Worm (Caenorhabditis elegans) whole organism, L2 larva: ENCODE measurements around the gene sre-4.

ENCODE experiments used
- C34F6.9 ChIP-seq: fragments of 150-350 bp; optimal IDR thresholded peaks from 2 replicates; lab custom pipeline; 2014; ENCODE audit warnings: missing biosample characterization, missing genetic modification characterization
- F13H6.1 ChIP-seq: sonication (generic microtip); optimal IDR thresholded peaks from 2 replicates; lab custom pipeline; 2016; ENCODE audit warnings: missing genetic modification characterization, missing compliant biosample characterization
- R02D3.7 ChIP-seq: fragments of 150-350 bp; optimal IDR thresholded peaks from 2 replicates; lab custom pipeline; 2014; ENCODE audit warnings: missing biosample characterization, missing genetic modification characterization
- Y55F3AM.14 ChIP-seq: fragments of 200-800 bp; sonication (Bioruptor generic); optimal IDR thresholded peaks from 2 replicates; lab custom pipeline; 2018; ENCODE audit warnings: mild to moderate bottlenecking, missing genetic modification characterization, missing compliant biosample characterization
- ZK546.5 ChIP-seq: sonication (generic microtip); optimal IDR thresholded peaks from 2 replicates; lab custom pipeline; 2017; ENCODE audit warnings: missing biosample characterization, missing genetic modification characterization
- aly-2 ChIP-seq: fragments of 150-350 bp; optimal IDR thresholded peaks from 2 replicates; lab custom pipeline; 2014; ENCODE audit warnings: missing biosample characterization, missing genetic modification characterization
- blmp-1 ChIP-seq: sonication (generic microtip); optimal IDR thresholded peaks from 2 replicates; lab custom pipeline; 2017; ENCODE audit warnings: missing genetic modification characterization, mild to moderate bottlenecking, missing compliant biosample characterization, antibody characterized with exemption, moderate library complexity; ENCODE audit not compliant: insufficient read depth
- ceh-16 ChIP-seq: fragments of 150-350 bp; optimal IDR thresholded peaks from 2 replicates; lab custom pipeline; 2014; ENCODE audit warnings: missing biosample characterization, missing genetic modification characterization
- ceh-82 ChIP-seq: fragments of 150-350 bp; optimal IDR thresholded peaks from 2 replicates; lab custom pipeline; 2014; ENCODE audit warnings: missing biosample characterization, missing genetic modification characterization
- crh-2 ChIP-seq: sonication (generic microtip); optimal IDR thresholded peaks from 2 replicates; lab custom pipeline; 2017; ENCODE audit warnings: missing biosample characterization, missing genetic modification characterization
- dmd-4 ChIP-seq: sonication (generic microtip); optimal IDR thresholded peaks from 2 replicates; lab custom pipeline; 2017; ENCODE audit warnings: missing biosample characterization, missing genetic modification characterization
- egl-27 ChIP-seq: sonication (generic microtip); optimal IDR thresholded peaks from 3 replicates; lab custom pipeline; 2017; ENCODE audit warnings: missing biosample characterization, missing genetic modification reagents, missing genetic modification characterization
- elt-1 ChIP-seq: fragments of 150-350 bp; optimal IDR thresholded peaks from 2 replicates; lab custom pipeline; 2014; ENCODE audit warnings: missing biosample characterization, missing genetic modification characterization
- elt-3 ChIP-seq: sonication (generic microtip); optimal IDR thresholded peaks from 2 replicates; lab custom pipeline; 2017; ENCODE audit warnings: missing biosample characterization, missing genetic modification characterization
- fos-1 ChIP-seq: fragments of 150-350 bp; optimal IDR thresholded peaks from 2 replicates; lab custom pipeline; 2014; ENCODE audit warnings: missing biosample characterization, missing genetic modification characterization
- gmeb-1 ChIP-seq: fragments of 150-350 bp; optimal IDR thresholded peaks from 2 replicates; lab custom pipeline; 2014; ENCODE audit warnings: missing biosample characterization, missing genetic modification characterization
- lin-13 ChIP-seq: fragments of 150-350 bp; optimal IDR thresholded peaks from 2 replicates; lab custom pipeline; 2014; ENCODE audit warnings: missing biosample characterization, missing genetic modification reagents, missing genetic modification characterization
- lin-39 ChIP-seq: fragments of 150-350 bp; optimal IDR thresholded peaks from 2 replicates; lab custom pipeline; 2014; ENCODE audit warnings: missing biosample characterization, missing genetic modification reagents, missing genetic modification characterization
- lsy-2 ChIP-seq, 2 experiments: fragments of 150-350 bp in 1 of 2; sonication (generic microtip) in 1 of 2; optimal IDR thresholded peaks; 2 replicates each; lab custom pipeline; 2014 to 2017; ENCODE audit warnings: missing biosample characterization in 2 of 2, missing genetic modification characterization in 2 of 2
- mab-5 ChIP-seq: fragments of 150-350 bp; optimal IDR thresholded peaks from 2 replicates; lab custom pipeline; 2014; ENCODE audit warnings: missing biosample characterization, missing genetic modification characterization
- mdl-1 ChIP-seq, 2 experiments: fragments of 150-350 bp in 1 of 2; sonication (generic microtip) in 1 of 2; optimal IDR thresholded peaks; 2 replicates each; lab custom pipeline; 2017; ENCODE audit warnings: missing biosample characterization in 2 of 2, missing genetic modification characterization in 2 of 2
- nhr-10 ChIP-seq: sonication (generic microtip); optimal IDR thresholded peaks from 2 replicates; lab custom pipeline; 2017; ENCODE audit warnings: missing biosample characterization, missing genetic modification characterization
- nhr-11 ChIP-seq: fragments of 150-350 bp; optimal IDR thresholded peaks from 2 replicates; lab custom pipeline; 2014; ENCODE audit warnings: missing biosample characterization, missing genetic modification characterization
- nhr-12 ChIP-seq: fragments of 150-350 bp; optimal IDR thresholded peaks from 2 replicates; lab custom pipeline; 2014; ENCODE audit warnings: missing biosample characterization, missing genetic modification characterization
- nhr-129 ChIP-seq: fragments of 150-350 bp; optimal IDR thresholded peaks from 2 replicates; lab custom pipeline; 2014; ENCODE audit warnings: missing biosample characterization, missing genetic modification characterization
- nhr-21 ChIP-seq: fragments of 150-350 bp; optimal IDR thresholded peaks from 2 replicates; lab custom pipeline; 2014; ENCODE audit warnings: missing biosample characterization, missing genetic modification characterization
- nhr-23 ChIP-seq: fragments of 150-350 bp; optimal IDR thresholded peaks from 2 replicates; lab custom pipeline; 2014; ENCODE audit warnings: missing biosample characterization, missing genetic modification reagents, missing genetic modification characterization
- nhr-237 ChIP-seq: fragments of 150-350 bp; optimal IDR thresholded peaks from 2 replicates; lab custom pipeline; 2014; ENCODE audit warnings: missing biosample characterization, missing genetic modification characterization
- nhr-25 ChIP-seq: fragments of 150-350 bp; sonication (generic microtip); optimal IDR thresholded peaks from 3 replicates; lab custom pipeline; 2014; ENCODE audit warnings: missing biosample characterization, missing genetic modification characterization
- nhr-6 ChIP-seq: fragments of 150-350 bp; optimal IDR thresholded peaks from 2 replicates; lab custom pipeline; 2014; ENCODE audit warnings: missing biosample characterization, missing genetic modification characterization
- nhr-77 ChIP-seq: fragments of 150-350 bp; optimal IDR thresholded peaks from 2 replicates; lab custom pipeline; 2014; ENCODE audit warnings: missing biosample characterization, missing genetic modification characterization
- peb-1 ChIP-seq: fragments of 150-350 bp; optimal IDR thresholded peaks from 2 replicates; lab custom pipeline; 2014; ENCODE audit warnings: missing biosample characterization, missing genetic modification characterization
- sma-3 ChIP-seq: sonication (generic microtip); optimal IDR thresholded peaks from 2 replicates; lab custom pipeline; 2016; ENCODE audit warnings: missing genetic modification reagents, missing genetic modification characterization, missing compliant biosample characterization
- sma-9 ChIP-seq, 2 experiments: fragments of 150-350 bp in 1 of 2; sonication (generic microtip) in 1 of 2; optimal IDR thresholded peaks; 2 replicates each; lab custom pipeline; 2014 to 2016; ENCODE audit warnings: missing genetic modification characterization in 2 of 2, mild to moderate bottlenecking in 1 of 2, missing biosample characterization in 1 of 2, missing compliant biosample characterization in 1 of 2, missing genetic modification reagents in 1 of 2, moderate library complexity in 1 of 2
- unc-39 ChIP-seq: fragments of 150-350 bp; optimal IDR thresholded peaks from 2 replicates; lab custom pipeline; 2014; ENCODE audit warnings: missing biosample characterization, missing genetic modification characterization
- unc-55 ChIP-seq: fragments of 150-350 bp; sonication (generic microtip); optimal IDR thresholded peaks from 3 replicates; lab custom pipeline; 2014; ENCODE audit warnings: missing biosample characterization, missing genetic modification reagents, missing genetic modification characterization
- unc-62 ChIP-seq: fragments of 150-350 bp; optimal IDR thresholded peaks from 2 replicates; lab custom pipeline; 2014; ENCODE audit warnings: missing biosample characterization, missing genetic modification reagents, missing genetic modification characterization
- ztf-1 ChIP-seq: fragments of 200-800 bp; sonication (Bioruptor generic); conservative IDR thresholded peaks from 2 replicates; pipeline ENCODE4 v1.3.6; 2022; ENCODE audit warnings: missing genetic modification characterization, missing compliant biosample characterization
- ztf-11 ChIP-seq: sonication (generic microtip); optimal IDR thresholded peaks from 2 replicates; lab custom pipeline; 2017; ENCODE audit warnings: missing biosample characterization, missing genetic modification characterization
- ztf-4 ChIP-seq: fragments of 150-350 bp; optimal IDR thresholded peaks from 2 replicates; lab custom pipeline; 2014; ENCODE audit warnings: missing biosample characterization, missing genetic modification characterization

sre-4 gene

ce11 chrIV:9803544-9803943, 19.0 kb upstream of the sre-4 start:
- TF ChIP-seq F13H6.1: peak; percentile 79
- no peak for TF ChIP-seq ztf-1
- TF ChIP-seq nhr-23 (tag; lab: Kevin White, UChicago): no peak
- TF ChIP-seq C34F6.9: peak; percentile 58
- peak; percentile 9 for TF ChIP-seq nhr-21 (tag; lab: Kevin White, UChicago)
- no peak for TF ChIP-seq ZK546.5
- peak; percentile 81 for TF ChIP-seq crh-2
- peak; percentile 52 for TF ChIP-seq gmeb-1
- no peak for TF ChIP-seq elt-3
- TF ChIP-seq fos-1 (tag; lab: Kevin White, UChicago): peak; percentile 85
- TF ChIP-seq unc-62 (GFP tag; lab: Kevin White, UChicago): no peak
- TF ChIP-seq R02D3.7 (tag; lab: Kevin White, UChicago): no peak
- TF ChIP-seq aly-2 (tag; lab: Kevin White, UChicago): no peak
- no peak for TF ChIP-seq ztf-11 (tag; lab: Kevin White, UChicago)
- no peak for TF ChIP-seq lin-39 (tag; lab: Kevin White, UChicago)
- TF ChIP-seq dmd-4 (tag; lab: Kevin White, UChicago): no peak
- TF ChIP-seq blmp-1 (tag; lab: Kevin White, UChicago): peak; percentile 37
- no peak for TF ChIP-seq unc-55 (GFP tag; lab: Kevin White, UChicago)
- no peak for TF ChIP-seq nhr-11 (tag; lab: Kevin White, UChicago)
- TF ChIP-seq nhr-25 (tag; lab: Kevin White, UChicago): peak; percentile 65
- peak; percentile 51 for TF ChIP-seq lin-13 (GFP tag; lab: Kevin White, UChicago)
- TF ChIP-seq sma-9 (GFP tag; optimal IDR thresholded peaks at IDR 0.05; lab: Kevin White, UChicago): peak; percentile 88
- TF ChIP-seq sma-9 (tag; optimal IDR thresholded peaks at IDR 0.05; lab: Kevin White, UChicago): no peak
- no peak for TF ChIP-seq ceh-82 (tag; lab: Kevin White, UChicago)
- no peak for TF ChIP-seq ztf-4 (tag; lab: Kevin White, UChicago)
- TF ChIP-seq peb-1 (tag; lab: Kevin White, UChicago): no peak
- TF ChIP-seq nhr-237 (tag; lab: Kevin White, UChicago): no peak
- no peak for TF ChIP-seq nhr-12 (tag; lab: Kevin White, UChicago)
- peak; percentile 16 for TF ChIP-seq mab-5 (tag; lab: Kevin White, UChicago)
- TF ChIP-seq nhr-129: peak; percentile 62
- TF ChIP-seq nhr-10 (tag; lab: Kevin White, UChicago): no peak
- TF ChIP-seq mdl-1 (tag; optimal IDR thresholded peaks at IDR 0.05; lab: Kevin White, UChicago): peak in 1 of 2 experiments; percentile 28
- peak; percentile 8 for TF ChIP-seq nhr-6
- TF ChIP-seq sma-3: peak; percentile 60
- no peak for TF ChIP-seq nhr-77 (tag; lab: Kevin White, UChicago)
- peak in 1 of 2 experiments; percentile 67 for TF ChIP-seq lsy-2 (tag; optimal IDR thresholded peaks at IDR 0.05; lab: Kevin White, UChicago)
- TF ChIP-seq egl-27 (tag; lab: Kevin White, UChicago): peak; percentile 22
- TF ChIP-seq elt-1: no peak
- no peak for TF ChIP-seq ceh-16

- TF ChIP-seq lsy-2 (tag; optimal IDR thresholded peaks at IDR 0.05; lab: Kevin White, UChicago) (peak in 1 of 2 experiments; percentile 24), F13H6.1 (peak; percentile 1), peb-1 (tag; lab: Kevin White, UChicago) (no peak), ceh-16 (no peak), blmp-1 (tag; lab: Kevin White, UChicago) (peak; percentile 91), C34F6.9 (peak; percentile 30), fos-1 (tag; lab: Kevin White, UChicago) (peak; percentile 72), ceh-82 (tag; lab: Kevin White, UChicago) (no peak), sma-9 (GFP tag; optimal IDR thresholded peaks at IDR 0.05; lab: Kevin White, UChicago) (peak; percentile 62), sma-9 (tag; optimal IDR thresholded peaks at IDR 0.05; lab: Kevin White, UChicago) (no peak), crh-2 (peak; percentile 33)
These were observed 18.1 kb upstream of the sre-4 start, which contains the start of gene fat-3 for ce11 chrIV:9802711-9803110. fat-3 (plus strand) TSS chrIV:9803023.

DNA sequence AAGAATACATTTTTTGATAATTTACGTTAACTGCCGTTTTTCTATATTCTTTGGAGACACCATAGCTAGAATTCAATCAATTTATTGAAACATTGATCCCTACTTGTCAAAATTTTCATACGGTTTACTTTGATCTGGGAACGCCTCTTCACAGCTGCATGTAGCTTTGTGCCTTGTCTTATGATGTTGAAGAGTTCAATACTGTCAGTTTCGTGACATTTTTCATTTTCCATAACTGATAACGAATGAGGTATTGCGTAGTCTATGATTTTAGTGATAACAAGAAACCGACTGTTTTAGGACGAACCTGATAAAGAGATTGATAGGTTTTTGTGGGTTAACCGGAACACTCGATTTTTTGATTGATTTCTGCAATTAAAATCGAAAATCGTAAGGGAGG, 16.8 kb upstream of the sre-4 start:
- TF ChIP-seq gmeb-1 (peak; percentile 48), Y55F3AM.14 (GFP tag; lab: Kevin White, UChicago) (no peak), unc-39 (tag; lab: Kevin White, UChicago) (no peak), nhr-237 (tag; lab: Kevin White, UChicago) (no peak), F13H6.1 (peak; percentile 25), fos-1 (tag; lab: Kevin White, UChicago) (peak; percentile 91), nhr-129 (peak; percentile 21), sma-9 (GFP tag; optimal IDR thresholded peaks at IDR 0.05; lab: Kevin White, UChicago) (peak; percentile 83), sma-9 (tag; optimal IDR thresholded peaks at IDR 0.05; lab: Kevin White, UChicago) (no peak), crh-2 (peak; percentile 78), blmp-1 (tag; lab: Kevin White, UChicago) (peak; percentile 34), sma-3 (peak; percentile 24)
